Worm (Caenorhabditis elegans): ENCODE data around the gene trm-2A.

DNA sequence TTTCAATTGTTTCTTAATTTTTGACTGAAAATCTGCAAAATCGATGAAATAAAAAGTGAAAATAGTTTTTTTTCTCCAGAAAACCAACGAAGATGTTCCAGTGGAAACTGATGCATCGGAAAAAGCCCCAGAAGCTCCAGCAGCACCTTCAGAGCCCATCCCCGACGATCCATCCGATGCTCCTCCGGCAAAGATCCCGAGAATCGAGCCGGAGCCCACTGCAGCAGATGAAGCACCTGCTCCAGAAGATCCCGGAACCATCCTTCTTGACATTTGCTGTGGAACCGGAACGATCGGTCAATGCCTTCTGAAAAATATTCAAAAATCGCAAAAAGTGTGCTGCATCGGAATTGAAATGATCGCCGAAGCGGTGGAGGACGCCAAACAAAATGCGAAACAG is 3.9 kb downstream of the trm-2A start:
- TF ChIP-seq hlh-8 (tag; optimal IDR thresholded peaks at IDR 0.05) (no peak), unc-3 (GFP tag; conservative IDR thresholded peaks at IDR 0.05) (no peak), unc-3 (tag; optimal IDR thresholded peaks at IDR 0.05) (no peak), ama-1 (optimal IDR thresholded peaks at IDR 0.05) (no peak), mec-3 (tag; optimal IDR thresholded peaks at IDR 0.05; ENCODE audit: borderline replicate concordance) (no peak), ceh-31 (tag; optimal IDR thresholded peaks at IDR 0.05) (no peak), ceh-34 (tag; optimal IDR thresholded peaks at IDR 0.05) (no peak), nhr-11 (tag; optimal IDR thresholded peaks at IDR 0.05) (no peak), npax-4 (tag; optimal IDR thresholded peaks at IDR 0.05) (no peak), pros-1 (tag; optimal IDR thresholded peaks at IDR 0.05) (no peak), zip-5 (tag; optimal IDR thresholded peaks at IDR 0.05) (no peak), ceh-18 (tag; optimal IDR thresholded peaks at IDR 0.05) (no peak), pha-4 (tag; optimal IDR thresholded peaks at IDR 0.05) (no peak), unc-42 (tag; optimal IDR thresholded peaks at IDR 0.05) (no peak), nhr-232 (tag; optimal IDR thresholded peaks at IDR 0.05) (no peak)

All from whole organism, late embryonic.